Fruit fly (Drosophila melanogaster) whole organism, embryonic: Measurements from ENCODE around the gene Cpr76Bc.

Experiments used
- CG10147 ChIP-seq: fragments of 200-800 bp; sonication (Bioruptor generic); optimal IDR thresholded peaks from 2 replicates; lab custom pipeline; 2019; ENCODE audit warnings: missing biosample characterization, mild to moderate bottlenecking, missing genetic modification characterization, moderate library complexity
- CG10654 ChIP-seq: fragments of 200-800 bp; sonication (Bioruptor generic); optimal IDR thresholded peaks from 2 replicates; lab custom pipeline; 2016; ENCODE audit warnings: missing biosample characterization, missing genetic modification characterization
- CG12071 ChIP-seq: fragments of 200-800 bp; sonication (Bioruptor generic); optimal IDR thresholded peaks from 3 replicates; lab custom pipeline; 2018; ENCODE audit warnings: missing biosample characterization, mild to moderate bottlenecking, missing genetic modification characterization
- CG13287 ChIP-seq: fragments of 200-800 bp; sonication (Bioruptor generic); IDR thresholded peaks from 2 replicates; pipeline ENCODE4 v1.3.6; 2022; ENCODE audit warnings: missing biosample characterization, missing genetic modification characterization; ENCODE audit not compliant: partially characterized antibody
- CG14050 ChIP-seq: fragments of 200-800 bp; sonication (Bioruptor generic); IDR thresholded peaks from 3 replicates; pipeline ENCODE4 v1.3.6; 2022; ENCODE audit warnings: missing biosample characterization, missing genetic modification characterization
- CG14667 ChIP-seq: fragments of 200-800 bp; sonication (Bioruptor generic); IDR thresholded peaks from 2 replicates; pipeline ENCODE4 v1.3.6; 2022; ENCODE audit warnings: missing biosample characterization, missing genetic modification characterization
- CG15011 ChIP-seq: fragments of 200-800 bp; sonication (Bioruptor generic); optimal IDR thresholded peaks from 3 replicates; lab custom pipeline; 2018; ENCODE audit warnings: missing biosample characterization, mild to moderate bottlenecking, missing genetic modification characterization
- CG15073 ChIP-seq: fragments of 200-800 bp; sonication (Bioruptor generic); optimal IDR thresholded peaks from 2 replicates; lab custom pipeline; 2016; ENCODE audit warnings: missing biosample characterization, missing genetic modification characterization
- CG15601 ChIP-seq: fragments of 200-800 bp; sonication (Bioruptor generic); optimal IDR thresholded peaks from 3 replicates; lab custom pipeline; 2019; ENCODE audit warnings: missing biosample characterization, mild to moderate bottlenecking, missing genetic modification characterization, moderate library complexity
- CG18262 ChIP-seq: fragments of 200-800 bp; optimal IDR thresholded peaks from 3 replicates; lab custom pipeline; 2019; ENCODE audit warnings: missing biosample characterization, mild to moderate bottlenecking, missing genetic modification characterization, moderate library complexity
- CG18476 ChIP-seq: fragments of 200-800 bp; sonication (Bioruptor generic); optimal IDR thresholded peaks from 2 replicates; lab custom pipeline; 2016; ENCODE audit warnings: missing biosample characterization, mild to moderate bottlenecking, missing genetic modification characterization
- CG2875 ChIP-seq: fragments of 200-800 bp; sonication (Bioruptor generic); optimal IDR thresholded peaks from 2 replicates; lab custom pipeline; 2017; ENCODE audit warnings: missing biosample characterization, mild to moderate bottlenecking, missing genetic modification characterization, missing genetic modification reagents
- CG7745 ChIP-seq: fragments of 200-800 bp; sonication (Bioruptor generic); optimal IDR thresholded peaks from 2 replicates; lab custom pipeline; 2018; ENCODE audit warnings: missing biosample characterization, mild to moderate bottlenecking, missing genetic modification characterization, moderate library complexity
- CG7963 ChIP-seq: fragments of 200-800 bp; sonication (Bioruptor generic); IDR thresholded peaks from 3 replicates; pipeline ENCODE4 v1.3.6; 2022; ENCODE audit warnings: missing biosample characterization, missing genetic modification characterization; ENCODE audit not compliant: partially characterized antibody
- CG7987 ChIP-seq: fragments of 200-800 bp; sonication (Bioruptor generic); optimal IDR thresholded peaks from 2 replicates; lab custom pipeline; 2018; ENCODE audit warnings: missing biosample characterization, mild to moderate bottlenecking, missing genetic modification characterization, moderate library complexity
- CG8089 ChIP-seq: fragments of 200-800 bp; sonication (Bioruptor generic); optimal IDR thresholded peaks from 3 replicates; lab custom pipeline; 2016; ENCODE audit warnings: missing biosample characterization, missing genetic modification characterization
- CG9437 ChIP-seq: fragments of 200-800 bp; sonication (Bioruptor generic); optimal IDR thresholded peaks from 2 replicates; lab custom pipeline; 2018; ENCODE audit warnings: missing biosample characterization, mild to moderate bottlenecking, missing genetic modification characterization
- CG9876 ChIP-seq: fragments of 200-800 bp; sonication (Bioruptor generic); optimal IDR thresholded peaks from 2 replicates; lab custom pipeline; 2016; ENCODE audit warnings: missing biosample characterization, missing genetic modification characterization
- CkIIα-i1 ChIP-seq: fragments of 200-800 bp; sonication (Bioruptor generic); IDR thresholded peaks from 2 replicates; pipeline ENCODE4 v1.3.6; 2022; ENCODE audit warnings: missing biosample characterization, missing genetic modification characterization
- CoRest ChIP-seq: fragments of 200-800 bp; sonication (Bioruptor generic); optimal IDR thresholded peaks from 3 replicates; lab custom pipeline; 2018; ENCODE audit warnings: missing biosample characterization, mild to moderate bottlenecking, missing genetic modification characterization, moderate library complexity
- Dbx ChIP-seq: fragments of 200-800 bp; sonication (Bioruptor generic); IDR thresholded peaks from 3 replicates; pipeline ENCODE4 v1.3.6; 2022; ENCODE audit warnings: missing biosample characterization, missing genetic modification characterization
- E2f1 ChIP-seq: fragments of 200-800 bp; sonication (Bioruptor generic); IDR thresholded peaks from 2 replicates; pipeline ENCODE4 v1.3.6; 2022; ENCODE audit warnings: missing biosample characterization, missing genetic modification characterization
- E2f2 ChIP-seq: fragments of 200-800 bp; sonication (Bioruptor generic); IDR thresholded peaks from 2 replicates; pipeline ENCODE4 v1.3.6; 2022; ENCODE audit warnings: missing biosample characterization, missing genetic modification characterization
- ERR ChIP-seq: fragments of 200-800 bp; sonication (Bioruptor generic); optimal IDR thresholded peaks from 2 replicates; lab custom pipeline; 2016; ENCODE audit warnings: missing biosample characterization, missing genetic modification characterization
- Hey ChIP-seq: fragments of 200-800 bp; sonication (Bioruptor generic); optimal IDR thresholded peaks from 3 replicates; lab custom pipeline; 2018; ENCODE audit warnings: missing biosample characterization, mild to moderate bottlenecking, missing genetic modification characterization
- Hmx ChIP-seq: fragments of 200-800 bp; sonication (Bioruptor generic); optimal IDR thresholded peaks from 2 replicates; lab custom pipeline; 2016; ENCODE audit warnings: missing biosample characterization, missing genetic modification characterization
- Hr3 ChIP-seq: fragments of 200-800 bp; sonication (Bioruptor generic); optimal IDR thresholded peaks from 3 replicates; lab custom pipeline; 2016; ENCODE audit warnings: missing biosample characterization, missing genetic modification characterization
- Jarid2 ChIP-seq: fragments of 200-800 bp; sonication (Bioruptor generic); optimal IDR thresholded peaks from 3 replicates; lab custom pipeline; 2017; ENCODE audit warnings: mild to moderate bottlenecking, missing biosample characterization, missing genetic modification reagents, missing genetic modification characterization
- MBD-R2 ChIP-seq: fragments of 200-800 bp; sonication (Bioruptor generic); IDR thresholded peaks from 2 replicates; pipeline ENCODE4 v1.3.6; 2022; ENCODE audit warnings: missing biosample characterization, missing genetic modification characterization
- Mad ChIP-seq: fragments of 200-800 bp; sonication (Bioruptor generic); optimal IDR thresholded peaks from 2 replicates; lab custom pipeline; 2016; ENCODE audit warnings: missing biosample characterization, missing genetic modification characterization
- Nf-YA ChIP-seq: fragments of 200-800 bp; sonication (Bioruptor generic); IDR thresholded peaks from 2 replicates; pipeline ENCODE4 v1.3.6; 2022; ENCODE audit warnings: missing biosample characterization, missing genetic modification characterization
- Sry-δ ChIP-seq: fragments of 200-800 bp; sonication (Bioruptor generic); optimal IDR thresholded peaks from 2 replicates; lab custom pipeline; 2016; ENCODE audit warnings: missing biosample characterization, missing genetic modification characterization
- br ChIP-seq: fragments of >200 bp; optimal IDR thresholded peaks from 2 replicates; lab custom pipeline; 2017
- chn ChIP-seq: fragments of 200-800 bp; sonication (Bioruptor generic); optimal IDR thresholded peaks from 2 replicates; lab custom pipeline; 2016; ENCODE audit warnings: missing biosample characterization, missing genetic modification characterization
- disco-r ChIP-seq: fragments of 200-800 bp; sonication (Bioruptor generic); optimal IDR thresholded peaks from 2 replicates; lab custom pipeline; 2016; ENCODE audit warnings: missing biosample characterization, missing genetic modification characterization
- fu2 ChIP-seq: fragments of 200-800 bp; sonication (Bioruptor generic); optimal IDR thresholded peaks from 2 replicates; lab custom pipeline; 2016; ENCODE audit warnings: missing biosample characterization, missing genetic modification characterization
- gro ChIP-seq: fragments of 200-800 bp; sonication (Bioruptor generic); optimal IDR thresholded peaks from 2 replicates; lab custom pipeline; 2016; ENCODE audit warnings: missing biosample characterization, missing genetic modification characterization
- kay ChIP-seq: fragments of 200-800 bp; sonication (Bioruptor generic); optimal IDR thresholded peaks from 2 replicates; lab custom pipeline; 2016; ENCODE audit warnings: missing biosample characterization, missing genetic modification characterization
- lbe ChIP-seq: fragments of 200-800 bp; sonication (Bioruptor generic); optimal IDR thresholded peaks from 2 replicates; lab custom pipeline; 2016; ENCODE audit warnings: missing biosample characterization, mild to moderate bottlenecking, missing genetic modification characterization
- lilli ChIP-seq: fragments of 200-800 bp; sonication (Bioruptor generic); optimal IDR thresholded peaks from 3 replicates; lab custom pipeline; 2016; ENCODE audit warnings: missing biosample characterization, missing genetic modification characterization
- otp ChIP-seq: fragments of 200-800 bp; sonication (Bioruptor generic); IDR thresholded peaks from 3 replicates; pipeline ENCODE4, ENCODE4 v1.3.6; 2022; ENCODE audit warnings: missing biosample characterization, missing genetic modification characterization
- repo ChIP-seq: fragments of 200-800 bp; sonication (Bioruptor generic); optimal IDR thresholded peaks from 2 replicates; lab custom pipeline; 2016; ENCODE audit warnings: missing biosample characterization, missing genetic modification characterization
- schlank ChIP-seq: fragments of 200-800 bp; sonication (Bioruptor generic); optimal IDR thresholded peaks from 2 replicates; lab custom pipeline; 2018; ENCODE audit warnings: missing biosample characterization, mild to moderate bottlenecking, missing genetic modification characterization
- shn ChIP-seq: fragments of 200-800 bp; sonication (Bioruptor generic); optimal IDR thresholded peaks from 3 replicates; lab custom pipeline; 2016; ENCODE audit warnings: missing biosample characterization, missing genetic modification characterization
- ssp ChIP-seq: fragments of 200-800 bp; sonication (Bioruptor generic); IDR thresholded peaks from 2 replicates; pipeline ENCODE4 v1.3.6; 2022; ENCODE audit warnings: missing biosample characterization, missing genetic modification characterization
- stc ChIP-seq: fragments of 200-800 bp; sonication (Bioruptor generic); IDR thresholded peaks from 2 replicates; pipeline ENCODE4 v1.3.6; 2022; ENCODE audit warnings: missing biosample characterization, missing genetic modification characterization
- sug ChIP-seq: fragments of 200-800 bp; optimal IDR thresholded peaks from 2 replicates; lab custom pipeline; 2019; ENCODE audit warnings: missing biosample characterization, mild to moderate bottlenecking, missing genetic modification characterization, moderate library complexity
- tgo ChIP-seq: fragments of 200-800 bp; sonication (Bioruptor generic); IDR thresholded peaks from 3 replicates; pipeline ENCODE4 v1.3.6; 2022; ENCODE audit warnings: missing biosample characterization, missing genetic modification characterization
- toy ChIP-seq: fragments of 200-800 bp; sonication (Bioruptor generic); IDR thresholded peaks from 2 replicates; pipeline ENCODE4 v1.3.6; 2022; ENCODE audit warnings: missing biosample characterization, missing genetic modification characterization
- trh ChIP-seq: fragments of 200-800 bp; sonication (Bioruptor generic); optimal IDR thresholded peaks from 2 replicates; lab custom pipeline; 2016; ENCODE audit warnings: missing biosample characterization, missing genetic modification characterization
- wdn ChIP-seq: fragments of 200-800 bp; sonication (Bioruptor generic); IDR thresholded peaks from 2 replicates; pipeline ENCODE4 v1.3.6; 2022; ENCODE audit warnings: missing biosample characterization, missing genetic modification characterization
- zen ChIP-seq: fragments of 200-800 bp; sonication (Bioruptor generic); optimal IDR thresholded peaks from 3 replicates; lab custom pipeline; 2018; ENCODE audit warnings: missing biosample characterization, mild to moderate bottlenecking, missing genetic modification characterization, moderate library complexity

The Cpr76Bc gene

DNA sequence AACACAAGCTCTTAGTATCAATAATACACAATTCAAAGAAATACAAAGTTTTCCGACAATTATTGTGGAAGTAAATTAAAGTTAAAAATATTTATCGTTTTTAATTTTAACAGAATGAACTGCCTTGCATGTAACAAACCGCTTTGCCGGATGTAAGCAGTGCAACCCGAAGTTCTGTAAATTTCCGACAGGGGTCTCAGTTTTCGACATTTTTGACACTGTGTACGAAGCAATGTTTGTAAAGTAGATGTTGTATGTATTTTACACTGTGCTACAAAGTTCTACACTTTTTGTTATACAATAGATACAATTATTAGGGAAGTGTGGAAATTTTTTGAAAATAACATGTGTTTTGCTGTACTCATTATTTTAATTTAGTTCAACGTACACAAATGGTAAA lies 4.2 kb upstream of the Cpr76Bc start (continued):
- peak; percentile 89 for TF ChIP-seq Hr3 (GFP tag; lab: Kevin White, UChicago)
- TF ChIP-seq gro (GFP tag; lab: Kevin White, UChicago): peak; percentile 96
- TF ChIP-seq CoRest (tag; lab: Kevin White, UChicago): peak; percentile 83
- TF ChIP-seq CG7963: no peak
- peak; percentile 88 for TF ChIP-seq CG8089 (GFP tag; lab: Kevin White, UChicago)
- peak; percentile 73 for TF ChIP-seq CG18476 (GFP tag; lab: Kevin White, UChicago)
- peak; percentile 88 for TF ChIP-seq trh (GFP tag; lab: Kevin White, UChicago)
- TF ChIP-seq wdn (GFP tag; lab: Robert Waterston, UW): peak; percentile 87
- peak; percentile 80 for TF ChIP-seq CG15601
- TF ChIP-seq CG10654 (GFP tag; lab: Kevin White, UChicago): peak; percentile 97
- peak; percentile 71 for TF ChIP-seq Hmx (GFP tag; lab: Kevin White, UChicago)
- TF ChIP-seq lilli (GFP tag; lab: Kevin White, UChicago): peak; percentile 70
- peak; percentile 82 for TF ChIP-seq CG12071 (GFP tag; lab: Kevin White, UChicago)
- TF ChIP-seq repo (GFP tag; lab: Kevin White, UChicago): peak; percentile 92
- peak; percentile 86 for TF ChIP-seq stc
- peak; percentile 89 for TF ChIP-seq CG14667 (GFP tag; lab: Robert Waterston, UW)
- peak; percentile 62 for TF ChIP-seq E2f2
- peak; percentile 58 for TF ChIP-seq Sry-δ
- peak; percentile 70 for TF ChIP-seq CG15011 (GFP tag; lab: Kevin White, UChicago)
- peak; percentile 45 for TF ChIP-seq CG9437 (GFP tag; lab: Kevin White, UChicago)
- TF ChIP-seq ssp (GFP tag; lab: Robert Waterston, UW): peak; percentile 89
- peak; percentile 73 for TF ChIP-seq Jarid2
- peak; percentile 81 for TF ChIP-seq CG10147 (GFP tag; lab: Kevin White, UChicago)
- peak; percentile 86 for TF ChIP-seq ERR (GFP tag; lab: Kevin White, UChicago)
- peak; percentile 93 for TF ChIP-seq disco-r (GFP tag; lab: Kevin White, UChicago)
- peak; percentile 88 for TF ChIP-seq E2f1 (GFP tag; lab: Robert Waterston, UW)
- peak; percentile 73; the same call in 2 of the 3 replicates for TF ChIP-seq CG14050 (GFP tag; lab: Robert Waterston, UW)
- peak; percentile 81 for TF ChIP-seq schlank (tag; lab: Kevin White, UChicago)
- TF ChIP-seq CG13287 (GFP tag; lab: Robert Waterston, UW): peak; percentile 59; the same call in 1 of the 2 replicates
- TF ChIP-seq CG2875 (GFP tag; lab: Kevin White, UChicago): peak; percentile 85
- peak; percentile 91 for TF ChIP-seq tgo (GFP tag; lab: Robert Waterston, UW)
- peak; percentile 97 for TF ChIP-seq CG7987 (GFP tag; lab: Kevin White, UChicago)
- peak; percentile 76 for TF ChIP-seq CG18262
- peak; percentile 88 for TF ChIP-seq toy
- TF ChIP-seq CG7745 (tag; lab: Kevin White, UChicago): no peak
- peak; percentile 74 for TF ChIP-seq kay (GFP tag; lab: Kevin White, UChicago)
- TF ChIP-seq Dbx (GFP tag; lab: Robert Waterston, UW): peak; percentile 91
- 0 out of 2 replicates have a peak, but pooled peaks have one; percentile 50 for TF ChIP-seq CkIIα-i1 (GFP tag; lab: Robert Waterston, UW)
- no peak for TF ChIP-seq lbe (GFP tag; lab: Kevin White, UChicago)
- TF ChIP-seq Nf-YA (GFP tag; lab: Robert Waterston, UW): peak; percentile 79
- no peak for TF ChIP-seq Hey
- peak; percentile 86 for TF ChIP-seq shn (GFP tag; lab: Kevin White, UChicago)
- TF ChIP-seq chn (GFP tag; lab: Kevin White, UChicago): peak; percentile 75
- peak; percentile 89 for TF ChIP-seq zen (tag; lab: Kevin White, UChicago)
- TF ChIP-seq sug: peak; percentile 82
- TF ChIP-seq Mad (GFP tag; lab: Kevin White, UChicago): peak; percentile 81
- TF ChIP-seq br (lab: Kevin White, UChicago): no peak
- no peak for TF ChIP-seq CG15073 (GFP tag; lab: Kevin White, UChicago)
- TF ChIP-seq fu2: peak; percentile 89
- TF ChIP-seq CG9876: peak; percentile 94
- peak; percentile 74 for TF ChIP-seq MBD-R2
- TF ChIP-seq otp: peak; percentile 90
